Worm (Caenorhabditis elegans) whole organism, L1 larva: ENCODE data around the gene R09F10.8.

Experiments used
- C04F5.9 ChIP-seq: sonication (generic microtip); optimal IDR thresholded peaks from 2 replicates; lab custom pipeline; 2016; ENCODE audit warnings: missing genetic modification characterization, missing compliant biosample characterization
- C34B4.2 ChIP-seq: sonication (generic microtip); optimal IDR thresholded peaks from 2 replicates; lab custom pipeline; 2017; ENCODE audit warnings: mild to moderate bottlenecking, missing genetic modification characterization, missing compliant biosample characterization
- F16B12.6 ChIP-seq: fragments of 150-350 bp; optimal IDR thresholded peaks from 2 replicates; lab custom pipeline; 2014; ENCODE audit warnings: missing biosample characterization, missing genetic modification characterization
- aha-1 ChIP-seq: fragments of 150-350 bp; optimal IDR thresholded peaks from 2 replicates; lab custom pipeline; 2014; ENCODE audit warnings: missing biosample characterization, missing genetic modification characterization
- ceh-63 ChIP-seq: fragments of 200-800 bp; sonication (Bioruptor generic); optimal IDR thresholded peaks from 2 replicates; lab custom pipeline; 2018; ENCODE audit warnings: mild to moderate bottlenecking, missing genetic modification characterization, missing compliant biosample characterization
- ceh-8 ChIP-seq: fragments of 200-800 bp; sonication (Bioruptor generic); optimal IDR thresholded peaks from 2 replicates; lab custom pipeline; 2018; ENCODE audit warnings: mild to moderate bottlenecking, missing genetic modification characterization, moderate library complexity, missing compliant biosample characterization
- ceh-82 ChIP-seq, 3 experiments: fragments of 150-350 bp in 1 of 3; sonication (generic microtip) in 2 of 3; optimal IDR thresholded peaks; 2 replicates each; lab custom pipeline; 2014 to 2017; ENCODE audit warnings: missing biosample characterization in 3 of 3, missing genetic modification characterization in 3 of 3
- ces-1 ChIP-seq: fragments of 150-350 bp; optimal IDR thresholded peaks from 2 replicates; lab custom pipeline; 2014; ENCODE audit warnings: missing biosample characterization, missing genetic modification reagents, missing genetic modification characterization
- dsc-1 ChIP-seq: sonication (generic microtip); optimal IDR thresholded peaks from 2 replicates; lab custom pipeline; 2016; ENCODE audit warnings: mild to moderate bottlenecking, missing genetic modification characterization, missing compliant biosample characterization
- efl-1 ChIP-seq, 4 experiments: fragments of 150-350 bp; optimal IDR thresholded peaks in 3 of 4; peaks in 1 of 4; 1 replicate in 1 of 4; 2 replicates in 3 of 4; lab custom pipeline; 2014; ENCODE audit warnings: missing biosample characterization in 2 of 4, missing genetic modification characterization in 2 of 4, missing genetic modification reagents in 2 of 4
- elt-2 ChIP-seq: sonication (generic microtip); optimal IDR thresholded peaks from 2 replicates; lab custom pipeline; 2016; ENCODE audit warnings: missing genetic modification characterization, mild to moderate bottlenecking, inconsistent platforms, missing compliant biosample characterization, missing genetic modification reagents
- elt-3 ChIP-seq, 6 experiments: fragments of 150-350 bp in 1 of 6; sonication (generic microtip); optimal IDR thresholded peaks; 2 replicates each; lab custom pipeline; 2017 to 2018; ENCODE audit warnings: missing biosample characterization in 6 of 6, missing genetic modification characterization in 6 of 6, inconsistent platforms in 1 of 6
- fkh-4 ChIP-seq: sonication (generic microtip); optimal IDR thresholded peaks from 2 replicates; lab custom pipeline; 2016; ENCODE audit warnings: missing compliant biosample characterization, missing genetic modification characterization, borderline replicate concordance
- fkh-8 ChIP-seq: sonication (generic microtip); optimal IDR thresholded peaks from 2 replicates; lab custom pipeline; 2016; ENCODE audit warnings: mild to moderate bottlenecking, missing genetic modification characterization, missing compliant biosample characterization
- fos-1 ChIP-seq: fragments of 150-350 bp; optimal IDR thresholded peaks from 2 replicates; lab custom pipeline; 2014; ENCODE audit warnings: missing biosample characterization, missing genetic modification characterization
- irx-1 ChIP-seq: sonication (generic microtip); optimal IDR thresholded peaks from 2 replicates; lab custom pipeline; 2016; ENCODE audit warnings: missing genetic modification characterization, missing compliant biosample characterization
- isw-1 ChIP-seq: fragments of 200-800 bp; sonication (Bioruptor generic); IDR thresholded peaks from 2 replicates; pipeline ENCODE4 v1.3.6; 2022; ENCODE audit warnings: missing genetic modification characterization, missing compliant biosample characterization
- lin-13 ChIP-seq: fragments of 150-350 bp; optimal IDR thresholded peaks from 2 replicates; lab custom pipeline; 2014; ENCODE audit warnings: missing biosample characterization, missing genetic modification reagents, missing genetic modification characterization
- lin-14 ChIP-seq: fragments of 200-800 bp; sonication (Bioruptor generic); optimal IDR thresholded peaks from 2 replicates; lab custom pipeline; 2018; ENCODE audit warnings: mild to moderate bottlenecking, missing genetic modification characterization, moderate library complexity, missing compliant biosample characterization
- lin-15B ChIP-seq: fragments of 150-350 bp; sonication (generic microtip); optimal IDR thresholded peaks from 3 replicates; lab custom pipeline; 2014; ENCODE audit warnings: missing biosample characterization, missing genetic modification characterization
- lin-35 ChIP-seq, 2 experiments: fragments of 150-350 bp; optimal IDR thresholded peaks; 2 replicates each; lab custom pipeline; 2014; ENCODE audit warnings: missing biosample characterization in 2 of 2, missing genetic modification characterization in 2 of 2, missing genetic modification reagents in 2 of 2
- lsy-2 ChIP-seq, 2 experiments: fragments of 150-350 bp; optimal IDR thresholded peaks; 2 replicates each; lab custom pipeline; 2014; ENCODE audit warnings: missing biosample characterization in 2 of 2, missing genetic modification characterization in 2 of 2
- mep-1 ChIP-seq: fragments of 150-350 bp; optimal IDR thresholded peaks from 2 replicates; lab custom pipeline; 2014; ENCODE audit warnings: missing biosample characterization, missing genetic modification characterization
- nhr-20 ChIP-seq: sonication (generic microtip); optimal IDR thresholded peaks from 2 replicates; lab custom pipeline; 2016; ENCODE audit warnings: mild to moderate bottlenecking, missing genetic modification characterization, missing compliant biosample characterization
- nhr-47 ChIP-seq: sonication (generic microtip); optimal IDR thresholded peaks from 2 replicates; lab custom pipeline; 2016; ENCODE audit warnings: mild to moderate bottlenecking, missing genetic modification characterization, moderate library complexity, missing compliant biosample characterization
- nhr-71 ChIP-seq: sonication (generic microtip); optimal IDR thresholded peaks from 2 replicates; lab custom pipeline; 2016; ENCODE audit warnings: mild to moderate bottlenecking, missing genetic modification characterization, moderate library complexity, missing compliant biosample characterization
- nhr-77 ChIP-seq: fragments of 150-350 bp; optimal IDR thresholded peaks from 2 replicates; lab custom pipeline; 2014; ENCODE audit warnings: missing biosample characterization, missing genetic modification characterization
- nhr-85 ChIP-seq: sonication (generic microtip); peaks from one replicate; lab custom pipeline; 2016; ENCODE audit warnings: missing genetic modification characterization, inconsistent platforms, missing compliant biosample characterization
- nhr-90 ChIP-seq: sonication (generic microtip); optimal IDR thresholded peaks from 2 replicates; lab custom pipeline; 2016; ENCODE audit warnings: mild to moderate bottlenecking, missing genetic modification characterization, missing compliant biosample characterization; ENCODE audit not compliant: poor library complexity
- pax-3 ChIP-seq: fragments of 200-800 bp; sonication (Bioruptor generic); optimal IDR thresholded peaks from 2 replicates; lab custom pipeline; 2018; ENCODE audit warnings: mild to moderate bottlenecking, missing genetic modification characterization, moderate library complexity, missing compliant biosample characterization
- snu-23 ChIP-seq: sonication (generic microtip); optimal IDR thresholded peaks from 2 replicates; lab custom pipeline; 2016; ENCODE audit warnings: missing genetic modification characterization, missing compliant biosample characterization
- sup-37 ChIP-seq: fragments of 200-800 bp; sonication (Bioruptor generic); optimal IDR thresholded peaks from 2 replicates; lab custom pipeline; 2018; ENCODE audit warnings: mild to moderate bottlenecking, missing genetic modification characterization, missing compliant biosample characterization
- unc-98 ChIP-seq: fragments of 200-800 bp; sonication (Bioruptor generic); IDR thresholded peaks from 2 replicates; pipeline ENCODE4 v1.3.6; 2022; ENCODE audit warnings: missing genetic modification characterization, missing compliant biosample characterization
- zip-4 ChIP-seq: fragments of 200-800 bp; sonication (Bioruptor generic); optimal IDR thresholded peaks from 2 replicates; lab custom pipeline; 2018; ENCODE audit warnings: mild to moderate bottlenecking, missing genetic modification characterization, moderate library complexity, missing compliant biosample characterization

R09F10.8 gene

ce11 chrX:8367553-8367952 lies 41.3 kb upstream of the R09F10.8 start, which contains the start of gene F40B5.2:
TSS of gene F40B5.2 (plus strand) at chrX:8367853.
- no peak for TF ChIP-seq C34B4.2 (tag; lab: Kevin White, UChicago)
- TF ChIP-seq mep-1 (tag; lab: Kevin White, UChicago) = no peak
- TF ChIP-seq aha-1 (tag; lab: Kevin White, UChicago) = no peak
- TF ChIP-seq fos-1 (tag; lab: Kevin White, UChicago) = no peak
- no peak for TF ChIP-seq ceh-82 (tag; optimal IDR thresholded peaks at IDR 0.05; lab: Kevin White, UChicago)
- no peak for TF ChIP-seq lin-35 (GFP tag; optimal IDR thresholded peaks at IDR 0.05; lab: Kevin White, UChicago)
- TF ChIP-seq zip-4 (GFP tag; lab: Kevin White, UChicago) = no peak
- no peak for TF ChIP-seq isw-1
- TF ChIP-seq fkh-4 (tag; lab: Kevin White, UChicago) = no peak

- TF ChIP-seq ceh-63 (GFP tag; lab: Kevin White, UChicago) (no peak), lin-15B (tag; lab: Kevin White, UChicago) (no peak), nhr-71 (tag; lab: Kevin White, UChicago) (peak; percentile 44), dsc-1 (peak; percentile 76), fkh-8 (peak; percentile 66), efl-1 (optimal IDR thresholded peaks at IDR 0.05; lab: Kevin White, UChicago) (no peak), efl-1 (GFP tag; optimal IDR thresholded peaks at IDR 0.05 in 1 of 2; lab: Kevin White, UChicago) (peak in 1 of 2 experiments; percentile 41), ces-1 (GFP tag; lab: Kevin White, UChicago) (no peak)
Measured at ce11 chrX:8362379-8362778, 36.1 kb upstream of the R09F10.8 start.

- TF ChIP-seq elt-2 (tag; lab: Kevin White, UChicago) (peak; percentile 73), lin-35 (GFP tag; optimal IDR thresholded peaks at IDR 0.05; lab: Kevin White, UChicago) (peak in 1 of 2 experiments; percentile 20), nhr-20 (peak; percentile 11), ces-1 (GFP tag; lab: Kevin White, UChicago) (no peak), fkh-8 (peak; percentile 19), ceh-8 (GFP tag; lab: Kevin White, UChicago) (peak; percentile 18), fos-1 (tag; lab: Kevin White, UChicago) (no peak), snu-23 (no peak), aha-1 (tag; lab: Kevin White, UChicago) (no peak), nhr-71 (tag; lab: Kevin White, UChicago) (peak; percentile 39)
Measured at ce11 chrX:8356305-8356704, 30.1 kb upstream of the R09F10.8 start.

- TF ChIP-seq lin-13 = no peak
- no peak for TF ChIP-seq elt-3 (tag; optimal IDR thresholded peaks at IDR 0.05; lab: Kevin White, UChicago)
- TF ChIP-seq nhr-85 (tag; lab: Kevin White, UChicago) = no peak
- no peak for TF ChIP-seq irx-1 (tag; lab: Kevin White, UChicago)
- no peak for TF ChIP-seq F16B12.6
- no peak for TF ChIP-seq lin-14 (GFP tag; lab: Kevin White, UChicago)
- no peak for TF ChIP-seq lsy-2 (tag; optimal IDR thresholded peaks at IDR 0.05; lab: Kevin White, UChicago)
- TF ChIP-seq nhr-90 (tag; lab: Kevin White, UChicago) = no peak
- TF ChIP-seq elt-2 (tag; lab: Kevin White, UChicago) = peak; percentile 69
- TF ChIP-seq sup-37 = no peak
- TF ChIP-seq aha-1 (tag; lab: Kevin White, UChicago) = no peak
- TF ChIP-seq nhr-77 = no peak
- TF ChIP-seq nhr-47 = no peak
- TF ChIP-seq lin-35 (GFP tag; optimal IDR thresholded peaks at IDR 0.05; lab: Kevin White, UChicago) = peak in 1 of 2 experiments; percentile 10
- TF ChIP-seq C04F5.9 (tag; lab: Kevin White, UChicago) = no peak
- no peak for TF ChIP-seq unc-98 (GFP tag; lab: Robert Waterston, UW)
- no peak for TF ChIP-seq efl-1 (optimal IDR thresholded peaks at IDR 0.05; lab: Kevin White, UChicago)
- peak in 1 of 2 experiments; percentile 24 for TF ChIP-seq efl-1 (GFP tag; optimal IDR thresholded peaks at IDR 0.05 in 1 of 2; lab: Kevin White, UChicago)
- TF ChIP-seq pax-3 (tag; lab: Kevin White, UChicago) = no peak
Measured at ce11 chrX:8355350-8355749, 29.1 kb upstream of the R09F10.8 start.
